Worm (Caenorhabditis elegans) whole organism, mixed stage, embryonic: ENCODE results near the gene C28H8.5.
A peak's percentile ranks its signal among the peaks of the same experiment; 100 is the strongest.

Experiments
- M03D4.4 ChIP-seq: sonication (generic microtip); optimal IDR thresholded peaks from 2 replicates; lab custom pipeline; 2017; ENCODE audit warnings: mild to moderate bottlenecking, missing genetic modification characterization, missing compliant biosample characterization
- blmp-1 ChIP-seq: fragments of 150-350 bp; optimal IDR thresholded peaks from 2 replicates; lab custom pipeline; 2014; ENCODE audit warnings: missing biosample characterization, missing genetic modification characterization
- ceh-43 ChIP-seq: fragments of 200-800 bp; sonication (Bioruptor generic); optimal IDR thresholded peaks from 2 replicates; lab custom pipeline; 2018; ENCODE audit warnings: mild to moderate bottlenecking, missing genetic modification characterization, moderate library complexity, missing compliant biosample characterization
- ceh-83 ChIP-seq: fragments of 200-800 bp; sonication (Bioruptor generic); optimal IDR thresholded peaks from 2 replicates; lab custom pipeline; 2018; ENCODE audit warnings: mild to moderate bottlenecking, missing genetic modification characterization, missing compliant biosample characterization
- ces-1 ChIP-seq: fragments of 150-350 bp; optimal IDR thresholded peaks from 2 replicates; lab custom pipeline; 2014; ENCODE audit warnings: missing biosample characterization, missing genetic modification reagents, missing genetic modification characterization
- cnd-1 ChIP-seq: fragments of 200-800 bp; sonication (Bioruptor generic); optimal IDR thresholded peaks from 2 replicates; lab custom pipeline; 2018; ENCODE audit warnings: mild to moderate bottlenecking, missing genetic modification characterization, missing compliant biosample characterization
- drap-1 ChIP-seq: fragments of 200-800 bp; sonication (Bioruptor generic); optimal IDR thresholded peaks from 3 replicates; lab custom pipeline; 2018; ENCODE audit warnings: mild to moderate bottlenecking, missing genetic modification characterization, missing compliant biosample characterization
- elt-1 ChIP-seq: sonication (generic microtip); optimal IDR thresholded peaks from 2 replicates; lab custom pipeline; 2017; ENCODE audit warnings: missing genetic modification characterization, mild to moderate bottlenecking, missing compliant biosample characterization, antibody characterized with exemption, moderate library complexity, borderline replicate concordance; ENCODE audit not compliant: insufficient read depth
- elt-3 ChIP-seq: fragments of 150-350 bp; optimal IDR thresholded peaks from 2 replicates; lab custom pipeline; 2014; ENCODE audit warnings: missing biosample characterization, missing genetic modification characterization
- flh-1 ChIP-seq: fragments of 200-800 bp; sonication (Bioruptor generic); optimal IDR thresholded peaks from 2 replicates; lab custom pipeline; 2018; ENCODE audit warnings: mild to moderate bottlenecking, missing genetic modification characterization, moderate library complexity, missing compliant biosample characterization
- ham-2 ChIP-seq: fragments of 200-800 bp; sonication (Bioruptor generic); optimal IDR thresholded peaks from 2 replicates; lab custom pipeline; 2018; ENCODE audit warnings: mild to moderate bottlenecking, missing genetic modification characterization, missing compliant biosample characterization
- hlh-1 ChIP-seq: fragments of 150-350 bp; optimal IDR thresholded peaks from 2 replicates; lab custom pipeline; 2014; ENCODE audit warnings: missing biosample characterization, missing genetic modification reagents, missing genetic modification characterization
- lin-13 ChIP-seq: fragments of 150-350 bp; optimal IDR thresholded peaks from 2 replicates; lab custom pipeline; 2014; ENCODE audit warnings: missing biosample characterization, missing genetic modification characterization
- lin-32 ChIP-seq: fragments of 200-800 bp; sonication (Bioruptor generic); optimal IDR thresholded peaks from 2 replicates; lab custom pipeline; 2018; ENCODE audit warnings: mild to moderate bottlenecking, missing genetic modification characterization, missing compliant biosample characterization
- lsy-2 ChIP-seq: fragments of 150-350 bp; optimal IDR thresholded peaks from 2 replicates; lab custom pipeline; 2014; ENCODE audit warnings: missing biosample characterization, missing genetic modification characterization
- mep-1 ChIP-seq: fragments of 150-350 bp; optimal IDR thresholded peaks from 2 replicates; lab custom pipeline; 2017; ENCODE audit warnings: missing biosample characterization, missing genetic modification reagents, missing genetic modification characterization, inconsistent platforms
- mls-2 ChIP-seq: sonication (generic microtip); optimal IDR thresholded peaks from 2 replicates; lab custom pipeline; 2016; ENCODE audit warnings: mild to moderate bottlenecking, missing genetic modification characterization, moderate library complexity, missing compliant biosample characterization
- nhr-12 ChIP-seq: fragments of 150-350 bp; optimal IDR thresholded peaks from 2 replicates; lab custom pipeline; 2014; ENCODE audit warnings: missing biosample characterization, missing genetic modification characterization
- nhr-2 ChIP-seq: fragments of 150-350 bp; optimal IDR thresholded peaks from 2 replicates; lab custom pipeline; 2014; ENCODE audit warnings: missing biosample characterization, missing genetic modification characterization
- nhr-237 ChIP-seq: fragments of 150-350 bp; optimal IDR thresholded peaks from 2 replicates; lab custom pipeline; 2014; ENCODE audit warnings: missing biosample characterization, missing genetic modification characterization
- nhr-28 ChIP-seq: fragments of 150-350 bp; optimal IDR thresholded peaks from 2 replicates; lab custom pipeline; 2014; ENCODE audit warnings: missing biosample characterization, missing genetic modification characterization
- nhr-76 ChIP-seq: sonication (generic microtip); optimal IDR thresholded peaks from 2 replicates; lab custom pipeline; 2017; ENCODE audit warnings: missing biosample characterization, missing genetic modification characterization
- pha-4 ChIP-seq: fragments of 150-350 bp; optimal IDR thresholded peaks from 2 replicates; lab custom pipeline; 2018; ENCODE audit warnings: missing biosample characterization, missing genetic modification reagents, missing genetic modification characterization
- snpc-4 ChIP-seq: fragments of 150-350 bp; optimal IDR thresholded peaks from 2 replicates; lab custom pipeline; 2014; ENCODE audit warnings: missing biosample characterization, missing genetic modification characterization
- sptf-1 ChIP-seq: sonication (generic microtip); optimal IDR thresholded peaks from 2 replicates; lab custom pipeline; 2017; ENCODE audit warnings: mild to moderate bottlenecking, missing genetic modification characterization, moderate library complexity, missing compliant biosample characterization
- tbx-8 ChIP-seq: fragments of 200-800 bp; sonication (Bioruptor generic); optimal IDR thresholded peaks from 2 replicates; lab custom pipeline; 2018; ENCODE audit warnings: mild to moderate bottlenecking, missing genetic modification characterization, moderate library complexity, missing compliant biosample characterization
- unc-120 ChIP-seq: sonication (generic microtip); optimal IDR thresholded peaks from 2 replicates; lab custom pipeline; 2017; ENCODE audit warnings: missing genetic modification characterization, missing compliant biosample characterization; ENCODE audit not compliant: poor library complexity, severe bottlenecking
- unc-62 ChIP-seq: fragments of 150-350 bp; optimal IDR thresholded peaks from 2 replicates; lab custom pipeline; 2014; ENCODE audit warnings: missing biosample characterization, missing genetic modification reagents, missing genetic modification characterization
- zip-8 ChIP-seq: fragments of 150-350 bp; optimal IDR thresholded peaks from 2 replicates; lab custom pipeline; 2014; ENCODE audit warnings: missing biosample characterization, missing genetic modification characterization
- ztf-11 ChIP-seq: fragments of 150-350 bp; optimal IDR thresholded peaks from 2 replicates; lab custom pipeline; 2014; ENCODE audit warnings: missing biosample characterization, missing genetic modification characterization

The C28H8.5 gene

DNA sequence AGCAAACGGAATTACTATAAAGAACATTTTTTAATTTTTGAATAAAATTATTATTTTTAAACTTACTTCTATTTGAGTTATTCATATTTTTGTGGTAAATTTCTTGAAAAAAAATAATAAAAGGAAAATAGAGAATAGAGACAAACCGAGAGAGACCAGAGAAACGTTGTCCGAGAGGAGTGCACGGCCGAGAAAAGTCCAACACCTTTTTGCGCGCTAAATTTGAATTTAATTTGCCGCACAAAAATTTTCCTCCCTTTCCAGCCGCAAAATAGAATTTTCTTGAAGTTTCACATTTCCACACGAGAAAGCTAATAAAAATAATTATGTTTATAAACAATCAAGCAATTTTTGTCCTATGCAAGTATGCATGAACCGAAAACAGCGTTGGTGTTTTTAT is 12.3 kb upstream of the C28H8.5 start, which contains the start of the genes F01F1.11 and F01F1.3:
Gene F01F1.11, minus strand, starts transcription at position 118 of the 400 bp plus-strand sequence.
Gene F01F1.3, plus strand, starts transcription at position 179 of the 400 bp plus-strand sequence.
- TF ChIP-seq pha-4 (peak; percentile 20), nhr-76 (tag; lab: Kevin White, UChicago) (no peak), hlh-1 (peak; percentile 6), nhr-12 (tag; lab: Kevin White, UChicago) (no peak), drap-1 (GFP tag; lab: Kevin White, UChicago) (no peak), snpc-4 (tag; lab: Kevin White, UChicago) (no peak), M03D4.4 (no peak), mep-1 (tag; lab: Kevin White, UChicago) (peak; percentile 31), ztf-11 (tag; lab: Kevin White, UChicago) (no peak), nhr-237 (tag; lab: Kevin White, UChicago) (peak; percentile 39), ham-2 (GFP tag; lab: Kevin White, UChicago) (no peak), lin-32 (GFP tag; lab: Kevin White, UChicago) (no peak), mls-2 (tag; lab: Kevin White, UChicago) (no peak), sptf-1 (peak; percentile 34), lsy-2 (peak; percentile 58), ces-1 (GFP tag; lab: Kevin White, UChicago) (peak; percentile 58)

- peak; percentile 24 for TF ChIP-seq zip-8
- TF ChIP-seq ces-1 (GFP tag; lab: Kevin White, UChicago) = no peak
- TF ChIP-seq hlh-1 = peak; percentile 38
- TF ChIP-seq pha-4 = no peak
- TF ChIP-seq, all 35 proteins: peak for 2
Observed at ce11 chrIII:5872288-5872687, 11.8 kb upstream of the C28H8.5 start.

DNA sequence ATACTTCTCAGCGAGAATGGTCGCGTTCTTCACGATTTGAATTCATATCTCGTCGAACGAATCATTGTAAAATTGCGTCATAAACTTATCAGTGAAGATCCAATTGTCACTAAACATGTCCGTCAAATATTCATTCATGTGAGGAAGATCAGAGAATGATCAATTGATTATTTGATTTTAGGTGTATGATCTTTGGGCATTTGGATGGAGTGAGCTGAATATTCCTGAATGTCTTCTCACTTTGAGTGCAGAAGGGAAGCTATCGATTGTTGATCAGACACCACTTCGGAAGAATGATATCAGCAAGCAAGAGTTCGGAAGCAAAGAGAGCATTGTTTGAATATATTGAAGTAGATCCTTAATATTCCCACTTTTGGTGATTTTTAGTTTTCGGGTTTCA is 9.8 kb upstream of the C28H8.5 start:
- TF ChIP-seq unc-62 (GFP tag; lab: Kevin White, UChicago) (peak; percentile 38), tbx-8 (GFP tag; lab: Kevin White, UChicago) (no peak)

DNA sequence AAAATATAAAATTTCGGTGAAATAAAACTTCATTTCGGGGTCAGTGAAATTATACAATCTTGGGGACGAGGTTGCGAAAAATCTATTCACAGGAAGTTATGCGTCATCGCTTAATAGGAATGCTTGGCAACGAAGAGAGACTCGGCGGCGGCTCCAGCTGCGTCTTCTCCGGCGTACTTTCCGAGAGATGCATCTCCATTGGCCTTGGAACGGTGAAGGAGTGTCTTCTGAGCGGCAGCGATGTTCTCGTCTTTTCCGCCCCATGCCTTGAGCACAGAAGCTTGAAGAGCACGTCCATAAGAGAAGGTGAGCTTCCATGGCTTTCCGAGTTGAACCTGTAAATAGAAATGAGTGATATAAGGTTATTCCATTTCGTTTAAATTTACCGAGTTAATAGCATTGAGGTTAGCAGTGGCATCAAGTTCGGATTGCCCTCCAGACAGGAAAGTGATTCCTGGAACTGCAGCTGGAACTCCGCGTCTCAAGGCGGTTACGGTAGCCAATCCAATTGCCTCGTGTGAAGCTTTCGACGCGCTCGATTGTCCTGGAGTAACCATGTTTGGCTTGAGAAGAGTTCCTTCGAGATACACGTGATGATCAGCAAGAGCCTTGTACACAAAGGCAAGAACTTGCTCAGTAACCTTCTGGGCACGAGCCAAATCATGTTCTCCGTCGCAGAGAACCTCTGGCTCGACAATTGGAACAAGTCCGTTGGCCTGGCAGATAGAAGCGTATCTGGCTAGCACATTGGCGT is 9.3 kb upstream of the C28H8.5 start:
- TF ChIP-seq unc-62 (GFP tag; lab: Kevin White, UChicago) (no peak), ceh-83 (GFP tag; lab: Kevin White, UChicago) (no peak), elt-3 (tag; lab: Kevin White, UChicago) (no peak), mls-2 (tag; lab: Kevin White, UChicago) (no peak), pha-4 (no peak), unc-120 (tag; lab: Kevin White, UChicago) (no peak), cnd-1 (no peak), ceh-43 (GFP tag; lab: Kevin White, UChicago) (no peak), ces-1 (GFP tag; lab: Kevin White, UChicago) (no peak), blmp-1 (tag; lab: Kevin White, UChicago) (no peak), nhr-2 (tag; lab: Kevin White, UChicago) (no peak), lin-32 (GFP tag; lab: Kevin White, UChicago) (no peak), ham-2 (GFP tag; lab: Kevin White, UChicago) (no peak)

- TF ChIP-seq lin-13 (no peak), zip-8 (no peak), ceh-43 (GFP tag; lab: Kevin White, UChicago) (no peak), elt-1 (tag; lab: Kevin White, UChicago) (no peak), M03D4.4 (no peak), sptf-1 (no peak), ces-1 (GFP tag; lab: Kevin White, UChicago) (no peak), pha-4 (no peak), nhr-28 (tag; lab: Kevin White, UChicago) (no peak), drap-1 (GFP tag; lab: Kevin White, UChicago) (no peak), unc-120 (tag; lab: Kevin White, UChicago) (no peak), ceh-83 (GFP tag; lab: Kevin White, UChicago) (no peak), lin-32 (GFP tag; lab: Kevin White, UChicago) (no peak), ztf-11 (tag; lab: Kevin White, UChicago) (no peak), flh-1 (GFP tag; lab: Kevin White, UChicago) (no peak), nhr-76 (tag; lab: Kevin White, UChicago) (no peak), nhr-12 (tag; lab: Kevin White, UChicago) (no peak)
Observed at ce11 chrIII:5875418-5875702, 8.7 kb upstream of the C28H8.5 start.
